Fruit fly (Drosophila melanogaster) whole organism, embryonic: Measurements from ENCODE around the gene lectin-37Da.

Source experiments
- CG10274 ChIP-seq: fragments of 200-800 bp; sonication (Bioruptor generic); optimal IDR thresholded peaks from 3 replicates; lab custom pipeline; 2017; ENCODE audit warnings: missing biosample characterization, mild to moderate bottlenecking, missing genetic modification characterization
- CG10543 ChIP-seq: fragments of 200-800 bp; sonication (Bioruptor generic); optimal IDR thresholded peaks from 3 replicates; lab custom pipeline; 2017; ENCODE audit warnings: missing biosample characterization, mild to moderate bottlenecking, missing genetic modification characterization, moderate library complexity
- CG14441 ChIP-seq: fragments of 200-800 bp; sonication (Bioruptor generic); IDR thresholded peaks from 2 replicates; pipeline ENCODE4 v1.3.6; 2022; ENCODE audit warnings: missing biosample characterization, missing genetic modification characterization
- CG31365 ChIP-seq: fragments of 200-800 bp; sonication (Bioruptor generic); optimal IDR thresholded peaks from 2 replicates; lab custom pipeline; 2018; ENCODE audit warnings: missing biosample characterization, mild to moderate bottlenecking, missing genetic modification characterization
- CG3407 ChIP-seq: fragments of 200-800 bp; sonication (Bioruptor generic); optimal IDR thresholded peaks from 2 replicates; lab custom pipeline; 2018; ENCODE audit warnings: missing biosample characterization, mild to moderate bottlenecking, missing genetic modification characterization
- Dad ChIP-seq: fragments of 200-800 bp; sonication (Bioruptor generic); optimal IDR thresholded peaks from 3 replicates; lab custom pipeline; 2016; ENCODE audit warnings: missing biosample characterization, missing genetic modification characterization
- jigr1 ChIP-seq: fragments of 200-800 bp; sonication (Bioruptor generic); IDR thresholded peaks from 3 replicates; pipeline ENCODE4 v1.3.6; 2022; ENCODE audit warnings: missing biosample characterization, missing genetic modification characterization
- onecut ChIP-seq: fragments of 200-800 bp; sonication (Bioruptor generic); IDR thresholded peaks from 2 replicates; pipeline ENCODE4 v1.3.6; 2022; ENCODE audit warnings: missing biosample characterization, missing genetic modification characterization
- prd ChIP-seq, 3 experiments: fragments of >200 bp in 2 of 3; fragments of 200-800 bp in 1 of 3; sonication (Bioruptor generic) in 1 of 3; optimal IDR thresholded peaks in 2 of 3; IDR thresholded peaks in 1 of 3; 2 replicates in 2 of 3; 3 replicates in 1 of 3; pipeline versions ENCODE4 v1.3.6 to Lab custom; 2017 to 2022; ENCODE audit warnings: missing biosample characterization in 1 of 3, missing genetic modification characterization in 1 of 3
- psq ChIP-seq: fragments of 200-800 bp; sonication (Bioruptor generic); optimal IDR thresholded peaks from 2 replicates; lab custom pipeline; 2017; ENCODE audit warnings: missing biosample characterization, missing genetic modification characterization
- slp2 ChIP-seq: fragments of 200-800 bp; sonication (Bioruptor generic); optimal IDR thresholded peaks from 2 replicates; lab custom pipeline; 2016; ENCODE audit warnings: missing biosample characterization, missing genetic modification characterization
- zfh1 ChIP-seq: fragments of 200-800 bp; sonication (Bioruptor generic); IDR thresholded peaks from 3 replicates; pipeline ENCODE4 v1.3.6; 2022; ENCODE audit warnings: missing biosample characterization, missing genetic modification characterization

DNA sequence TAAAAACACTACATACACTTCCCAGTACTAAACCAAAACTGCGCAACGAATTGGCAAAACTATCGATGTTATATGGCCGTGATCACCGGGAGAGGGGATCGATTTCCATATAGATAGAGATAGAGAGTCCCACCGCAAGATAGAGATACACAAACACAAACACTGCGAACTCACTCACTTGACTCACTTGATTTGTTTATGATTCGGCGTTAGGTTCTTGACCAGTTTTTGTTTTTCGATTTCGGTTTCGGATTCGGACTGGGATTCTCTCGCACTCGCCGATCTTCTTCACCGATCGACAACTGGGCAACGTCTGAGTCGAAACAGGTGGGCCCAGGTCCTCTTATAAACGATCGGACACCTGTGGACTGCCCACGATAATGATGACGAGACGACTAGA is 28.4 kb upstream of the lectin-37Da start, which contains the start of gene CG17549:
- no peak for TF ChIP-seq CG3407 (GFP tag; lab: Kevin White, UChicago)
- TF ChIP-seq CG10543 = peak; percentile 33
- TF ChIP-seq jigr1 (GFP tag; lab: Robert Waterston, UW) = no peak
- no peak for TF ChIP-seq slp2 (GFP tag; lab: Kevin White, UChicago)
- no peak for TF ChIP-seq zfh1 (GFP tag; lab: Robert Waterston, UW)
- TF ChIP-seq CG14441 (GFP tag; lab: Robert Waterston, UW) = no peak
- TF ChIP-seq Dad (GFP tag; lab: Kevin White, UChicago) = no peak
- TF ChIP-seq CG10274 (GFP tag; lab: Kevin White, UChicago) = no peak
- TF ChIP-seq psq (GFP tag; lab: Kevin White, UChicago) = no peak
- no peak for TF ChIP-seq onecut (GFP tag; lab: Robert Waterston, UW)
- no peak for TF ChIP-seq CG31365 (tag; lab: Kevin White, UChicago)
- no peak for TF ChIP-seq prd (optimal IDR thresholded peaks at IDR 0.05; lab: Kevin White, UChicago)
- no peak for TF ChIP-seq prd (GFP tag; IDR thresholded peaks at IDR 0.05; lab: Robert Waterston, UW)
